Worm (Caenorhabditis elegans) whole organism, L1 larva: ENCODE data around the gene C54D10.3.

Experiments used
- C04F5.9 ChIP-seq: sonication (generic microtip); optimal IDR thresholded peaks from 2 replicates; lab custom pipeline; 2016; ENCODE audit warnings: missing genetic modification characterization, missing compliant biosample characterization
- C16A3.4 ChIP-seq: fragments of 150-350 bp; optimal IDR thresholded peaks from 2 replicates; lab custom pipeline; 2014; ENCODE audit warnings: missing biosample characterization, missing genetic modification characterization
- C34B4.2 ChIP-seq: sonication (generic microtip); optimal IDR thresholded peaks from 2 replicates; lab custom pipeline; 2017; ENCODE audit warnings: mild to moderate bottlenecking, missing genetic modification characterization, missing compliant biosample characterization
- Y116A8C.19 ChIP-seq: sonication (generic microtip); optimal IDR thresholded peaks from 2 replicates; lab custom pipeline; 2016; ENCODE audit warnings: missing compliant biosample characterization, missing genetic modification characterization, borderline replicate concordance
- aha-1 ChIP-seq: fragments of 150-350 bp; optimal IDR thresholded peaks from 2 replicates; lab custom pipeline; 2014; ENCODE audit warnings: missing biosample characterization, missing genetic modification characterization
- alr-1 ChIP-seq: fragments of 200-800 bp; sonication (Bioruptor generic); optimal IDR thresholded peaks from 2 replicates; lab custom pipeline; 2018; ENCODE audit warnings: borderline replicate concordance, mild to moderate bottlenecking, missing genetic modification characterization, missing compliant biosample characterization
- blmp-1 ChIP-seq: fragments of 150-350 bp; optimal IDR thresholded peaks from 2 replicates; lab custom pipeline; 2014; ENCODE audit warnings: missing biosample characterization, missing genetic modification characterization
- ceh-63 ChIP-seq: fragments of 200-800 bp; sonication (Bioruptor generic); optimal IDR thresholded peaks from 2 replicates; lab custom pipeline; 2018; ENCODE audit warnings: mild to moderate bottlenecking, missing genetic modification characterization, missing compliant biosample characterization
- ceh-8 ChIP-seq: fragments of 200-800 bp; sonication (Bioruptor generic); optimal IDR thresholded peaks from 2 replicates; lab custom pipeline; 2018; ENCODE audit warnings: mild to moderate bottlenecking, missing genetic modification characterization, moderate library complexity, missing compliant biosample characterization
- ceh-82 ChIP-seq, 3 experiments: fragments of 150-350 bp in 1 of 3; sonication (generic microtip) in 2 of 3; optimal IDR thresholded peaks; 2 replicates each; lab custom pipeline; 2014 to 2017; ENCODE audit warnings: missing biosample characterization in 3 of 3, missing genetic modification characterization in 3 of 3
- ces-1 ChIP-seq: fragments of 150-350 bp; optimal IDR thresholded peaks from 2 replicates; lab custom pipeline; 2014; ENCODE audit warnings: missing biosample characterization, missing genetic modification reagents, missing genetic modification characterization
- efl-1 ChIP-seq, 4 experiments: fragments of 150-350 bp; optimal IDR thresholded peaks in 3 of 4; peaks in 1 of 4; 1 replicate in 1 of 4; 2 replicates in 3 of 4; lab custom pipeline; 2014; ENCODE audit warnings: missing biosample characterization in 2 of 4, missing genetic modification characterization in 2 of 4, missing genetic modification reagents in 2 of 4
- elt-2 ChIP-seq: sonication (generic microtip); optimal IDR thresholded peaks from 2 replicates; lab custom pipeline; 2016; ENCODE audit warnings: missing genetic modification characterization, mild to moderate bottlenecking, inconsistent platforms, missing compliant biosample characterization, missing genetic modification reagents
- elt-3 ChIP-seq, 6 experiments: fragments of 150-350 bp in 1 of 6; sonication (generic microtip); optimal IDR thresholded peaks; 2 replicates each; lab custom pipeline; 2017 to 2018; ENCODE audit warnings: missing biosample characterization in 6 of 6, missing genetic modification characterization in 6 of 6, inconsistent platforms in 1 of 6
- fkh-4 ChIP-seq: sonication (generic microtip); optimal IDR thresholded peaks from 2 replicates; lab custom pipeline; 2016; ENCODE audit warnings: missing compliant biosample characterization, missing genetic modification characterization, borderline replicate concordance
- fkh-8 ChIP-seq: sonication (generic microtip); optimal IDR thresholded peaks from 2 replicates; lab custom pipeline; 2016; ENCODE audit warnings: mild to moderate bottlenecking, missing genetic modification characterization, missing compliant biosample characterization
- hlh-17 ChIP-seq: fragments of 200-800 bp; sonication (Bioruptor generic); optimal IDR thresholded peaks from 2 replicates; lab custom pipeline; 2018; ENCODE audit warnings: missing genetic modification characterization, mild to moderate bottlenecking, missing compliant biosample characterization, moderate library complexity, borderline replicate concordance
- hlh-4 ChIP-seq: sonication (generic microtip); optimal IDR thresholded peaks from 2 replicates; lab custom pipeline; 2016; ENCODE audit warnings: mild to moderate bottlenecking, missing genetic modification characterization, missing compliant biosample characterization
- isw-1 ChIP-seq: fragments of 200-800 bp; sonication (Bioruptor generic); IDR thresholded peaks from 2 replicates; pipeline ENCODE4 v1.3.6; 2022; ENCODE audit warnings: missing genetic modification characterization, missing compliant biosample characterization
- jun-1 ChIP-seq: fragments of 150-350 bp; optimal IDR thresholded peaks from 2 replicates; lab custom pipeline; 2014; ENCODE audit warnings: missing biosample characterization, missing genetic modification reagents, missing genetic modification characterization
- lin-14 ChIP-seq: fragments of 200-800 bp; sonication (Bioruptor generic); optimal IDR thresholded peaks from 2 replicates; lab custom pipeline; 2018; ENCODE audit warnings: mild to moderate bottlenecking, missing genetic modification characterization, moderate library complexity, missing compliant biosample characterization
- lin-35 ChIP-seq, 2 experiments: fragments of 150-350 bp; optimal IDR thresholded peaks; 2 replicates each; lab custom pipeline; 2014; ENCODE audit warnings: missing biosample characterization in 2 of 2, missing genetic modification characterization in 2 of 2, missing genetic modification reagents in 2 of 2
- mdl-1 ChIP-seq, 2 experiments: fragments of 150-350 bp; optimal IDR thresholded peaks; 2 replicates each; lab custom pipeline; 2014 to 2017; ENCODE audit warnings: missing biosample characterization in 2 of 2, missing genetic modification characterization in 2 of 2, inconsistent platforms in 1 of 2
- nhr-11 ChIP-seq: fragments of 150-350 bp; optimal IDR thresholded peaks from 2 replicates; lab custom pipeline; 2014; ENCODE audit warnings: missing biosample characterization, missing genetic modification characterization
- nhr-19 ChIP-seq: fragments of 200-800 bp; sonication (Bioruptor generic); conservative IDR thresholded peaks from 2 replicates; pipeline ENCODE4 v1.3.6; 2022; ENCODE audit warnings: missing genetic modification characterization, missing compliant biosample characterization
- nhr-20 ChIP-seq: sonication (generic microtip); optimal IDR thresholded peaks from 2 replicates; lab custom pipeline; 2016; ENCODE audit warnings: mild to moderate bottlenecking, missing genetic modification characterization, missing compliant biosample characterization
- nhr-237 ChIP-seq: fragments of 150-350 bp; optimal IDR thresholded peaks from 2 replicates; lab custom pipeline; 2014; ENCODE audit warnings: missing biosample characterization, missing genetic modification characterization
- nhr-28 ChIP-seq: fragments of 150-350 bp; optimal IDR thresholded peaks from 2 replicates; lab custom pipeline; 2014; ENCODE audit warnings: missing biosample characterization, missing genetic modification characterization
- nhr-47 ChIP-seq: sonication (generic microtip); optimal IDR thresholded peaks from 2 replicates; lab custom pipeline; 2016; ENCODE audit warnings: mild to moderate bottlenecking, missing genetic modification characterization, moderate library complexity, missing compliant biosample characterization
- nhr-71 ChIP-seq: sonication (generic microtip); optimal IDR thresholded peaks from 2 replicates; lab custom pipeline; 2016; ENCODE audit warnings: mild to moderate bottlenecking, missing genetic modification characterization, moderate library complexity, missing compliant biosample characterization
- nhr-84 ChIP-seq: sonication (generic microtip); optimal IDR thresholded peaks from 2 replicates; lab custom pipeline; 2017; ENCODE audit warnings: missing biosample characterization, missing genetic modification characterization
- nhr-85 ChIP-seq: sonication (generic microtip); peaks from one replicate; lab custom pipeline; 2016; ENCODE audit warnings: missing genetic modification characterization, inconsistent platforms, missing compliant biosample characterization
- nhr-90 ChIP-seq: sonication (generic microtip); optimal IDR thresholded peaks from 2 replicates; lab custom pipeline; 2016; ENCODE audit warnings: mild to moderate bottlenecking, missing genetic modification characterization, missing compliant biosample characterization; ENCODE audit not compliant: poor library complexity
- pqm-1 ChIP-seq: sonication (generic microtip); optimal IDR thresholded peaks from 3 replicates; lab custom pipeline; 2017; ENCODE audit warnings: missing biosample characterization, missing genetic modification characterization
- rnt-1 ChIP-seq: sonication (generic microtip); optimal IDR thresholded peaks from 2 replicates; lab custom pipeline; 2016; ENCODE audit warnings: mild to moderate bottlenecking, missing genetic modification characterization, moderate library complexity, missing compliant biosample characterization
- skn-1 ChIP-seq: fragments of 150-350 bp; optimal IDR thresholded peaks from 2 replicates; lab custom pipeline; 2014; ENCODE audit warnings: missing biosample characterization, missing genetic modification characterization
- snpc-4 ChIP-seq: fragments of 150-350 bp; optimal IDR thresholded peaks from 2 replicates; lab custom pipeline; 2014; ENCODE audit warnings: missing biosample characterization, missing genetic modification characterization
- snu-23 ChIP-seq: sonication (generic microtip); optimal IDR thresholded peaks from 2 replicates; lab custom pipeline; 2016; ENCODE audit warnings: missing genetic modification characterization, missing compliant biosample characterization
- sup-37 ChIP-seq: fragments of 200-800 bp; sonication (Bioruptor generic); optimal IDR thresholded peaks from 2 replicates; lab custom pipeline; 2018; ENCODE audit warnings: mild to moderate bottlenecking, missing genetic modification characterization, missing compliant biosample characterization
- swsn-7 ChIP-seq: sonication (generic microtip); optimal IDR thresholded peaks from 2 replicates; lab custom pipeline; 2016; ENCODE audit warnings: missing genetic modification characterization, missing compliant biosample characterization
- tlp-1 ChIP-seq: fragments of 150-350 bp; optimal IDR thresholded peaks from 2 replicates; lab custom pipeline; 2014; ENCODE audit warnings: missing biosample characterization, missing genetic modification characterization
- unc-130 ChIP-seq: fragments of 150-350 bp; optimal IDR thresholded peaks from 2 replicates; lab custom pipeline; 2017; ENCODE audit warnings: missing biosample characterization, missing genetic modification characterization, inconsistent platforms
- xbp-1 ChIP-seq: sonication (generic microtip); optimal IDR thresholded peaks from 2 replicates; lab custom pipeline; 2016; ENCODE audit warnings: missing genetic modification characterization, missing compliant biosample characterization
- zag-1 ChIP-seq: fragments of 150-350 bp; optimal IDR thresholded peaks from 2 replicates; lab custom pipeline; 2014; ENCODE audit warnings: missing biosample characterization, missing genetic modification characterization
- zip-4 ChIP-seq: fragments of 200-800 bp; sonication (Bioruptor generic); optimal IDR thresholded peaks from 2 replicates; lab custom pipeline; 2018; ENCODE audit warnings: mild to moderate bottlenecking, missing genetic modification characterization, moderate library complexity, missing compliant biosample characterization

Gene C54D10.3

ce11 chrV:12406514-12406913, 11.9 kb upstream of the C54D10.3 start:
- TF ChIP-seq isw-1 (GFP tag; lab: Robert Waterston, UW), result no peak
- no peak for TF ChIP-seq alr-1
- TF ChIP-seq nhr-84, result no peak
- TF ChIP-seq snpc-4, result no peak
- no peak for TF ChIP-seq elt-2
- TF ChIP-seq rnt-1, result no peak
- TF ChIP-seq Y116A8C.19 (tag; lab: Kevin White, UChicago), result no peak
- TF ChIP-seq fkh-4 (tag; lab: Kevin White, UChicago), result no peak
- no peak for TF ChIP-seq jun-1 (tag; lab: Kevin White, UChicago)
- no peak for TF ChIP-seq mdl-1 (tag; optimal IDR thresholded peaks at IDR 0.05; lab: Kevin White, UChicago)

- TF ChIP-seq ceh-8 (GFP tag; lab: Kevin White, UChicago), result no peak
- TF ChIP-seq nhr-19 (GFP tag; lab: Robert Waterston, UW), result no peak
- TF ChIP-seq zag-1 (tag; lab: Kevin White, UChicago), result no peak
- TF ChIP-seq hlh-4 (tag; lab: Kevin White, UChicago), result no peak
- no peak for TF ChIP-seq nhr-71 (tag; lab: Kevin White, UChicago)
- no peak for TF ChIP-seq nhr-28 (tag; lab: Kevin White, UChicago)
- TF ChIP-seq aha-1 (tag; lab: Kevin White, UChicago), result no peak
- TF ChIP-seq sup-37, result no peak
- no peak for TF ChIP-seq C16A3.4 (tag; lab: Kevin White, UChicago)
- TF ChIP-seq C04F5.9 (tag; lab: Kevin White, UChicago), result no peak
- no peak for TF ChIP-seq elt-2
- no peak for TF ChIP-seq fkh-8
- TF ChIP-seq efl-1 (optimal IDR thresholded peaks at IDR 0.05; lab: Kevin White, UChicago), result no peak
- TF ChIP-seq efl-1 (GFP tag; optimal IDR thresholded peaks at IDR 0.05 in 1 of 2; lab: Kevin White, UChicago), result no peak
These were observed 9.9 kb upstream of the C54D10.3 start, which contains the start of gene cdr-4 for ce11 chrV:12408525-12408924. cdr-4 (minus strand) TSS chrV:12408625.

ce11 chrV:12408996-12409395, 9.4 kb upstream of the C54D10.3 start:
- TF ChIP-seq ces-1 (GFP tag; lab: Kevin White, UChicago) (no peak), zip-4 (no peak), ceh-63 (GFP tag; lab: Kevin White, UChicago) (no peak), C34B4.2 (no peak), swsn-7 (tag; lab: Kevin White, UChicago) (no peak), tlp-1 (tag; lab: Kevin White, UChicago) (no peak), lin-35 (GFP tag; optimal IDR thresholded peaks at IDR 0.05; lab: Kevin White, UChicago) (peak in 1 of 2 experiments; percentile 3), nhr-90 (tag; lab: Kevin White, UChicago) (no peak), snu-23 (peak; percentile 37), zag-1 (tag; lab: Kevin White, UChicago) (no peak), hlh-17 (GFP tag; lab: Kevin White, UChicago) (no peak), efl-1 (optimal IDR thresholded peaks at IDR 0.05; lab: Kevin White, UChicago) (peak in 1 of 2 experiments; percentile 34), efl-1 (GFP tag; optimal IDR thresholded peaks at IDR 0.05 in 1 of 2; lab: Kevin White, UChicago) (no peak), nhr-85 (tag; lab: Kevin White, UChicago) (peak; percentile 66), unc-130 (tag; lab: Kevin White, UChicago) (no peak), xbp-1 (tag; lab: Kevin White, UChicago) (peak; percentile 62), skn-1 (tag; lab: Kevin White, UChicago) (peak; percentile 85), ceh-82 (tag; optimal IDR thresholded peaks at IDR 0.05; lab: Kevin White, UChicago) (peak in 1 of 3 experiments; percentile 12), jun-1 (tag; lab: Kevin White, UChicago) (no peak), elt-2 (no peak), nhr-47 (tag; lab: Kevin White, UChicago) (no peak), C04F5.9 (tag; lab: Kevin White, UChicago) (no peak), nhr-20 (peak; percentile 45), elt-3 (tag; optimal IDR thresholded peaks at IDR 0.05; lab: Kevin White, UChicago) (peak in 1 of 6 experiments; percentile 0), mdl-1 (tag; optimal IDR thresholded peaks at IDR 0.05; lab: Kevin White, UChicago) (no peak), nhr-71 (tag; lab: Kevin White, UChicago) (peak; percentile 17), blmp-1 (peak; percentile 48), hlh-4 (tag; lab: Kevin White, UChicago) (no peak), nhr-11 (tag; lab: Kevin White, UChicago) (no peak), pqm-1 (tag; lab: Kevin White, UChicago) (no peak), nhr-19 (GFP tag; lab: Robert Waterston, UW) (no peak), lin-14 (GFP tag; lab: Kevin White, UChicago) (peak; percentile 72), nhr-237 (no peak), nhr-28 (tag; lab: Kevin White, UChicago) (peak; percentile 17)
